Fruit fly (Drosophila melanogaster) whole organism, embryonic: ENCODE results near the gene CG15403.

ENCODE experiments used
- Antp ChIP-seq: fragments of 200-800 bp; sonication (Bioruptor generic); optimal IDR thresholded peaks from 3 replicates; lab custom pipeline; 2016; ENCODE audit warnings: missing biosample characterization, missing genetic modification characterization
- Atf-2 ChIP-seq: fragments of 200-800 bp; sonication (Bioruptor generic); optimal IDR thresholded peaks from 2 replicates; lab custom pipeline; 2016; ENCODE audit warnings: missing biosample characterization, missing genetic modification characterization
- CG10147 ChIP-seq: fragments of 200-800 bp; sonication (Bioruptor generic); optimal IDR thresholded peaks from 2 replicates; lab custom pipeline; 2019; ENCODE audit warnings: missing biosample characterization, mild to moderate bottlenecking, missing genetic modification characterization, moderate library complexity
- CG10959 ChIP-seq: fragments of 200-800 bp; sonication (Bioruptor generic); IDR thresholded peaks from 2 replicates; pipeline ENCODE4 v1.3.6; 2022; ENCODE audit warnings: missing biosample characterization, missing genetic modification characterization
- CG13296 ChIP-seq: fragments of 200-800 bp; sonication (Bioruptor generic); optimal IDR thresholded peaks from 3 replicates; lab custom pipeline; 2018; ENCODE audit warnings: missing biosample characterization, mild to moderate bottlenecking, missing genetic modification characterization
- CG13424 ChIP-seq: fragments of 200-800 bp; sonication (Bioruptor generic); optimal IDR thresholded peaks from 2 replicates; lab custom pipeline; 2019; ENCODE audit warnings: missing biosample characterization, mild to moderate bottlenecking, missing genetic modification characterization, moderate library complexity
- CG14710 ChIP-seq: fragments of 200-800 bp; sonication (Bioruptor generic); optimal IDR thresholded peaks from 3 replicates; lab custom pipeline; 2019; ENCODE audit warnings: missing biosample characterization, mild to moderate bottlenecking, missing genetic modification characterization, moderate library complexity
- CG14965 ChIP-seq: fragments of 200-800 bp; sonication (Bioruptor generic); optimal IDR thresholded peaks from 2 replicates; lab custom pipeline; 2016; ENCODE audit warnings: missing biosample characterization, missing genetic modification characterization, borderline replicate concordance
- CG15514 ChIP-seq: fragments of 200-800 bp; sonication (Bioruptor generic); optimal IDR thresholded peaks from 3 replicates; lab custom pipeline; 2017; ENCODE audit warnings: missing biosample characterization, missing genetic modification characterization, mild to moderate bottlenecking, moderate library complexity, missing genetic modification reagents
- CG16813 ChIP-seq: fragments of 200-800 bp; sonication (Bioruptor generic); IDR thresholded peaks from 3 replicates; pipeline ENCODE4 v1.3.6; 2022; ENCODE audit warnings: missing biosample characterization, missing genetic modification characterization; ENCODE audit not compliant: partially characterized antibody
- CG2120 ChIP-seq: fragments of 200-800 bp; sonication (Bioruptor generic); optimal IDR thresholded peaks from 3 replicates; lab custom pipeline; 2016; ENCODE audit warnings: missing biosample characterization, missing genetic modification characterization
- CG2202 ChIP-seq: fragments of 200-800 bp; sonication (Bioruptor generic); optimal IDR thresholded peaks from 2 replicates; lab custom pipeline; 2018; ENCODE audit warnings: missing biosample characterization, mild to moderate bottlenecking, missing genetic modification characterization
- CG34376 ChIP-seq: fragments of 200-800 bp; sonication (Bioruptor generic); optimal IDR thresholded peaks from 2 replicates; lab custom pipeline; 2018; ENCODE audit warnings: missing biosample characterization, mild to moderate bottlenecking, missing genetic modification characterization
- CG43689 ChIP-seq: fragments of 200-800 bp; sonication (Bioruptor generic); IDR thresholded peaks from 2 replicates; pipeline ENCODE4 v1.3.6; 2022; ENCODE audit warnings: missing biosample characterization, missing genetic modification characterization
- CG4424 ChIP-seq: fragments of 200-800 bp; sonication (Bioruptor generic); optimal IDR thresholded peaks from 3 replicates; lab custom pipeline; 2016; ENCODE audit warnings: missing biosample characterization, missing genetic modification characterization
- CG4854 ChIP-seq: fragments of 200-800 bp; sonication (Bioruptor generic); optimal IDR thresholded peaks from 2 replicates; lab custom pipeline; 2016; ENCODE audit warnings: missing biosample characterization, missing genetic modification characterization, inconsistent platforms
- CG6689 ChIP-seq: fragments of 200-800 bp; sonication (Bioruptor generic); IDR thresholded peaks from 2 replicates; pipeline ENCODE4 v1.3.6; 2022; ENCODE audit warnings: missing biosample characterization, missing genetic modification characterization
- CG7745 ChIP-seq: fragments of 200-800 bp; sonication (Bioruptor generic); optimal IDR thresholded peaks from 2 replicates; lab custom pipeline; 2018; ENCODE audit warnings: missing biosample characterization, mild to moderate bottlenecking, missing genetic modification characterization, moderate library complexity
- CG7963 ChIP-seq: fragments of 200-800 bp; sonication (Bioruptor generic); IDR thresholded peaks from 3 replicates; pipeline ENCODE4 v1.3.6; 2022; ENCODE audit warnings: missing biosample characterization, missing genetic modification characterization; ENCODE audit not compliant: partially characterized antibody
- Dbx ChIP-seq: fragments of 200-800 bp; sonication (Bioruptor generic); IDR thresholded peaks from 3 replicates; pipeline ENCODE4 v1.3.6; 2022; ENCODE audit warnings: missing biosample characterization, missing genetic modification characterization
- HLH3B ChIP-seq: fragments of 200-800 bp; sonication (Bioruptor generic); IDR thresholded peaks from 2 replicates; pipeline ENCODE4 v1.3.6; 2022; ENCODE audit warnings: missing biosample characterization, missing genetic modification characterization
- Jarid2 ChIP-seq: fragments of 200-800 bp; sonication (Bioruptor generic); optimal IDR thresholded peaks from 3 replicates; lab custom pipeline; 2017; ENCODE audit warnings: mild to moderate bottlenecking, missing biosample characterization, missing genetic modification reagents, missing genetic modification characterization
- Mes4 ChIP-seq: fragments of 200-800 bp; sonication (Bioruptor generic); optimal IDR thresholded peaks from 2 replicates; lab custom pipeline; 2016; ENCODE audit warnings: missing biosample characterization, missing genetic modification characterization
- Mrtf ChIP-seq: fragments of 200-800 bp; sonication (Bioruptor generic); IDR thresholded peaks from 3 replicates; pipeline ENCODE4 v1.3.6; 2022; ENCODE audit warnings: missing biosample characterization, missing genetic modification characterization
- Myb ChIP-seq: fragments of 200-800 bp; sonication (Bioruptor generic); optimal IDR thresholded peaks from 2 replicates; lab custom pipeline; 2016; ENCODE audit warnings: missing biosample characterization, missing genetic modification characterization
- Nf-YC ChIP-seq: fragments of 200-800 bp; optimal IDR thresholded peaks from 3 replicates; lab custom pipeline; 2019; ENCODE audit warnings: missing biosample characterization, mild to moderate bottlenecking, missing genetic modification characterization, moderate library complexity
- Oaz ChIP-seq: fragments of 200-800 bp; sonication (Bioruptor generic); IDR thresholded peaks from 2 replicates; pipeline ENCODE4 v1.3.6; 2022; ENCODE audit warnings: missing biosample characterization, missing genetic modification characterization
- Six4 ChIP-seq: fragments of 200-800 bp; sonication (Bioruptor generic); optimal IDR thresholded peaks from 2 replicates; lab custom pipeline; 2016; ENCODE audit warnings: missing biosample characterization, missing genetic modification characterization
- abd-A ChIP-seq: fragments of 200-800 bp; sonication (Bioruptor generic); optimal IDR thresholded peaks from 3 replicates; lab custom pipeline; 2019; ENCODE audit warnings: missing biosample characterization, mild to moderate bottlenecking, missing genetic modification characterization, moderate library complexity
- amos ChIP-seq: fragments of 200-800 bp; sonication (Bioruptor generic); IDR thresholded peaks from 2 replicates; pipeline ENCODE4 v1.3.6; 2022; ENCODE audit warnings: missing biosample characterization, missing genetic modification characterization; ENCODE audit not compliant: partially characterized antibody
- aop ChIP-seq: fragments of 200-800 bp; sonication (Bioruptor generic); IDR thresholded peaks from 2 replicates; pipeline ENCODE4 v1.3.6; 2022; ENCODE audit warnings: missing biosample characterization, missing genetic modification characterization
- ato ChIP-seq: fragments of 200-800 bp; sonication (Bioruptor generic); IDR thresholded peaks from 2 replicates; pipeline ENCODE4 v1.3.6; 2022; ENCODE audit warnings: missing biosample characterization, missing genetic modification characterization; ENCODE audit not compliant: partially characterized antibody
- bigmax ChIP-seq: fragments of 200-800 bp; sonication (Bioruptor generic); optimal IDR thresholded peaks from 2 replicates; lab custom pipeline; 2018; ENCODE audit warnings: missing biosample characterization, mild to moderate bottlenecking, missing genetic modification characterization
- chinmo ChIP-seq: fragments of 200-800 bp; sonication (Bioruptor generic); IDR thresholded peaks from 4 replicates; pipeline ENCODE4 v1.3.6; 2022; ENCODE audit warnings: missing biosample characterization, missing genetic modification characterization; ENCODE audit not compliant: partially characterized antibody
- ftz-f1 ChIP-seq: fragments of 200-800 bp; sonication (Bioruptor generic); optimal IDR thresholded peaks from 2 replicates; lab custom pipeline; 2016; ENCODE audit warnings: missing biosample characterization, missing genetic modification characterization
- fu2 ChIP-seq: fragments of 200-800 bp; sonication (Bioruptor generic); optimal IDR thresholded peaks from 2 replicates; lab custom pipeline; 2016; ENCODE audit warnings: missing biosample characterization, missing genetic modification characterization
- gcm2 ChIP-seq: fragments of 200-800 bp; sonication (Bioruptor generic); optimal IDR thresholded peaks from 2 replicates; lab custom pipeline; 2016; ENCODE audit warnings: missing biosample characterization, missing genetic modification characterization
- gfzf ChIP-seq: fragments of 200-800 bp; sonication (Bioruptor generic); optimal IDR thresholded peaks from 2 replicates; lab custom pipeline; 2016; ENCODE audit warnings: missing biosample characterization, mild to moderate bottlenecking, missing genetic modification characterization, moderate library complexity
- jing ChIP-seq: fragments of 200-800 bp; sonication (Bioruptor generic); optimal IDR thresholded peaks from 2 replicates; lab custom pipeline; 2018; ENCODE audit warnings: missing biosample characterization, mild to moderate bottlenecking, missing genetic modification characterization
- lab ChIP-seq: fragments of 200-800 bp; sonication (Bioruptor generic); optimal IDR thresholded peaks from 3 replicates; lab custom pipeline; 2017; ENCODE audit warnings: missing biosample characterization, missing genetic modification characterization, mild to moderate bottlenecking, moderate library complexity, missing genetic modification reagents
- pan ChIP-seq, 4 experiments: fragments of >200 bp in 3 of 4; fragments of 200-800 bp in 1 of 4; sonication (Bioruptor generic) in 1 of 4; optimal IDR thresholded peaks in 3 of 4; IDR thresholded peaks in 1 of 4; 2 replicates each; pipeline versions ENCODE4 v1.3.6 to Lab custom; 2017 to 2022; ENCODE audit warnings: missing biosample characterization in 2 of 4, missing genetic modification characterization in 2 of 4, mixed read lengths in 1 of 4
- psq ChIP-seq: fragments of 200-800 bp; sonication (Bioruptor generic); optimal IDR thresholded peaks from 2 replicates; lab custom pipeline; 2017; ENCODE audit warnings: missing biosample characterization, missing genetic modification characterization
- sens ChIP-seq: fragments of 200-800 bp; sonication (Bioruptor generic); peaks from one replicate; lab custom pipeline; 2016; ENCODE audit warnings: missing biosample characterization, missing genetic modification characterization
- sqz ChIP-seq: fragments of 200-800 bp; sonication (Bioruptor generic); optimal IDR thresholded peaks from 3 replicates; lab custom pipeline; 2018; ENCODE audit warnings: missing biosample characterization, mild to moderate bottlenecking, missing genetic modification characterization
- trem ChIP-seq: fragments of 200-800 bp; optimal IDR thresholded peaks from 3 replicates; lab custom pipeline; 2019; ENCODE audit warnings: missing biosample characterization, mild to moderate bottlenecking, missing genetic modification characterization, moderate library complexity
- tup ChIP-seq: fragments of 200-800 bp; sonication (Bioruptor generic); optimal IDR thresholded peaks from 2 replicates; lab custom pipeline; 2016; ENCODE audit warnings: missing biosample characterization, mild to moderate bottlenecking, missing genetic modification characterization, moderate library complexity
- unc-4 ChIP-seq: fragments of 200-800 bp; sonication (Bioruptor generic); IDR thresholded peaks from 2 replicates; pipeline ENCODE4 v1.3.6; 2022; ENCODE audit warnings: missing biosample characterization, missing genetic modification characterization; ENCODE audit not compliant: partially characterized antibody
- z ChIP-seq: fragments of 200-800 bp; sonication (Bioruptor generic); IDR thresholded peaks from 3 replicates; pipeline ENCODE4 v1.3.6; 2022; ENCODE audit warnings: missing biosample characterization, missing genetic modification characterization
- zfh2 ChIP-seq: fragments of 200-800 bp; sonication (Bioruptor generic); optimal IDR thresholded peaks from 2 replicates; lab custom pipeline; 2016; ENCODE audit warnings: missing biosample characterization, missing genetic modification characterization

The CG15403 gene

dm6 chr2L:3107988-3108678, 20.3 kb upstream of the CG15403 start (continued):
- TF ChIP-seq CG14710 (tag; lab: Kevin White, UChicago) (no peak), CG13296 (GFP tag; lab: Kevin White, UChicago) (no peak), Antp (GFP tag; lab: Kevin White, UChicago) (no peak), psq (no peak), fu2 (GFP tag; lab: Kevin White, UChicago) (no peak), z (GFP tag; lab: Robert Waterston, UW) (0 out of 3 replicates have a peak, but pooled peaks have one; percentile 34), Jarid2 (GFP tag; lab: Kevin White, UChicago) (peak; percentile 82), CG7963 (GFP tag; lab: Robert Waterston, UW) (no peak), Oaz (no peak), aop (GFP tag; lab: Robert Waterston, UW) (no peak), CG4854 (GFP tag; lab: Kevin White, UChicago) (no peak), ato (GFP tag; lab: Robert Waterston, UW) (no peak), Myb (GFP tag; lab: Kevin White, UChicago) (no peak), Dbx (GFP tag; lab: Robert Waterston, UW) (no peak), gfzf (no peak), bigmax (no peak), tup (GFP tag; lab: Kevin White, UChicago) (no peak), gcm2 (GFP tag; lab: Kevin White, UChicago) (no peak), CG34376 (GFP tag; lab: Kevin White, UChicago) (no peak), Six4 (no peak), CG16813 (no peak), ftz-f1 (GFP tag; lab: Kevin White, UChicago) (no peak), CG43689 (GFP tag; lab: Robert Waterston, UW) (no peak), trem (tag; lab: Kevin White, UChicago) (no peak), amos (GFP tag; lab: Robert Waterston, UW) (no peak), abd-A (peak; percentile 29), jing (GFP tag; lab: Kevin White, UChicago) (no peak), Nf-YC (tag; lab: Kevin White, UChicago) (no peak), Atf-2 (no peak), sens (GFP tag; lab: Kevin White, UChicago) (peak; percentile 55), CG2202 (tag; lab: Kevin White, UChicago) (no peak), CG14965 (GFP tag; lab: Kevin White, UChicago) (no peak), CG10147 (GFP tag; lab: Kevin White, UChicago) (no peak), CG7745 (tag; lab: Kevin White, UChicago) (no peak), Mrtf (GFP tag; lab: Robert Waterston, UW) (no peak), CG10959 (GFP tag; lab: Robert Waterston, UW) (no peak), unc-4 (peak; percentile 28; the same call in 1 of the 2 replicates), HLH3B (GFP tag; lab: Robert Waterston, UW) (no peak), pan (optimal IDR thresholded peaks at IDR 0.05; lab: Kevin White, UChicago) (no peak), pan (GFP tag; optimal IDR thresholded peaks at IDR 0.05 in 1 of 2, IDR thresholded peaks at IDR 0.05 in 1 of 2) (no peak), CG13424 (no peak), chinmo (GFP tag; lab: Robert Waterston, UW) (peak; percentile 99), CG2120 (GFP tag; lab: Kevin White, UChicago) (no peak), CG4424 (GFP tag; lab: Kevin White, UChicago) (no peak), sqz (GFP tag; lab: Kevin White, UChicago) (no peak), lab (GFP tag; lab: Kevin White, UChicago) (peak; percentile 51), CG6689 (GFP tag; lab: Robert Waterston, UW) (no peak), zfh2 (GFP tag; lab: Kevin White, UChicago) (no peak), Mes4 (GFP tag; lab: Kevin White, UChicago) (no peak), CG15514 (GFP tag; lab: Kevin White, UChicago) (no peak)
